Worm (Caenorhabditis elegans): ENCODE data around the gene chin-1.

ce11 chrIII:1058074-1058473, 21.1 kb upstream of the chin-1 start:
- TF ChIP-seq bed-2 (GFP tag; IDR thresholded peaks at IDR 0.05) = no peak
- no peak for TF ChIP-seq lsl-1 (GFP tag; optimal IDR thresholded peaks at IDR 0.05)
- no peak for TF ChIP-seq ama-1 (optimal IDR thresholded peaks at IDR 0.05)
- TF ChIP-seq ama-1 (GFP tag; optimal IDR thresholded peaks at IDR 0.05) = no peak
- no peak for TF ChIP-seq sdz-38 (tag; optimal IDR thresholded peaks at IDR 0.05)

Measured in whole organism, young adult.